Worm (Caenorhabditis elegans) whole organism, young adult: ENCODE results near the gene tdpo-1.

Experiments
- B0035.1 ChIP-seq: sonication (generic microtip); optimal IDR thresholded peaks from 2 replicates; lab custom pipeline; 2016; ENCODE audit warnings: missing genetic modification characterization, mild to moderate bottlenecking, missing compliant biosample characterization, missing genotype, missing genetic modification reagents
- B0336.3 ChIP-seq: fragments of 200-800 bp; sonication (Bioruptor generic); IDR thresholded peaks from 2 replicates; pipeline ENCODE4 v1.3.6; 2022; ENCODE audit warnings: missing genetic modification characterization, missing compliant biosample characterization
- F10E7.11 ChIP-seq: sonication (generic microtip); optimal IDR thresholded peaks from 2 replicates; lab custom pipeline; 2017; ENCODE audit warnings: mild to moderate bottlenecking, missing genetic modification characterization, moderate library complexity, missing compliant biosample characterization
- F33H1.4 ChIP-seq: fragments of 200-800 bp; sonication (Bioruptor generic); IDR thresholded peaks from 2 replicates; pipeline ENCODE4 v1.3.6; 2022; ENCODE audit warnings: missing genetic modification reagents, missing genetic modification characterization, missing compliant biosample characterization
- F39B2.1 ChIP-seq: fragments of 200-800 bp; sonication (Bioruptor generic); IDR thresholded peaks from 2 replicates; pipeline ENCODE4 v1.3.6; 2022; ENCODE audit warnings: missing genetic modification reagents, missing genetic modification characterization, missing compliant biosample characterization
- F52B5.7 ChIP-seq: sonication (generic microtip); optimal IDR thresholded peaks from 2 replicates; lab custom pipeline; 2016; ENCODE audit warnings: mild to moderate bottlenecking, missing genetic modification characterization, missing compliant biosample characterization
- T07F8.4 ChIP-seq: sonication (generic microtip); optimal IDR thresholded peaks from 2 replicates; lab custom pipeline; 2016; ENCODE audit warnings: mild to moderate bottlenecking, missing genetic modification characterization, moderate library complexity, missing compliant biosample characterization
- Y56A3A.18 ChIP-seq: fragments of 200-800 bp; sonication (Bioruptor generic); IDR thresholded peaks from 2 replicates; pipeline ENCODE4 v1.3.6; 2022; ENCODE audit warnings: missing genetic modification reagents, missing genetic modification characterization, missing compliant biosample characterization
- akir-1 ChIP-seq: fragments of 200-800 bp; sonication (Bioruptor generic); optimal IDR thresholded peaks from 2 replicates; lab custom pipeline; 2018; ENCODE audit warnings: mild to moderate bottlenecking, missing genetic modification characterization, moderate library complexity, missing compliant biosample characterization
- ama-1 ChIP-seq, 3 experiments: fragments of 150-350 bp in 1 of 3; sonication (generic microtip) in 2 of 3; optimal IDR thresholded peaks; 2 replicates each; lab custom pipeline; 2014 to 2018; ENCODE audit warnings: missing biosample characterization in 2 of 3, missing genetic modification characterization in 2 of 3, missing genetic modification reagents in 2 of 3
- aptf-3 ChIP-seq: fragments of 200-800 bp; sonication (Bioruptor generic); IDR thresholded peaks from 2 replicates; pipeline ENCODE4 v1.3.6; 2022; ENCODE audit warnings: missing genetic modification characterization, missing compliant biosample characterization
- atf-7 ChIP-seq: sonication (generic microtip); optimal IDR thresholded peaks from 2 replicates; lab custom pipeline; 2017; ENCODE audit warnings: mild to moderate bottlenecking, missing genetic modification characterization, missing compliant biosample characterization
- athp-1 ChIP-seq: sonication (generic microtip); optimal IDR thresholded peaks from 2 replicates; lab custom pipeline; 2017; ENCODE audit warnings: mild to moderate bottlenecking, missing genetic modification characterization, missing compliant biosample characterization
- attf-3 ChIP-seq: fragments of 200-800 bp; sonication (Bioruptor generic); conservative IDR thresholded peaks from 2 replicates; pipeline ENCODE4 v1.3.6; 2022; ENCODE audit warnings: missing genetic modification reagents, missing genetic modification characterization, missing compliant biosample characterization
- bed-2 ChIP-seq: fragments of 200-800 bp; sonication (Bioruptor generic); IDR thresholded peaks from 2 replicates; pipeline ENCODE4 v1.3.6; 2022; ENCODE audit warnings: missing genetic modification reagents, missing genetic modification characterization, missing compliant biosample characterization
- cebp-1 ChIP-seq, 2 experiments: fragments of 200-800 bp in 1 of 2; sonication (Bioruptor generic) in 1 of 2; sonication (generic microtip) in 1 of 2; IDR thresholded peaks in 1 of 2; optimal IDR thresholded peaks in 1 of 2; 2 replicates each; pipeline versions ENCODE4 v1.3.6 to Lab custom; 2017 to 2022; ENCODE audit warnings: missing compliant biosample characterization in 2 of 2, missing genetic modification characterization in 2 of 2, mild to moderate bottlenecking in 1 of 2, missing genetic modification reagents in 1 of 2, moderate library complexity in 1 of 2
- ceh-100 ChIP-seq: fragments of 200-800 bp; sonication (Bioruptor generic); IDR thresholded peaks from 2 replicates; pipeline ENCODE4 v1.3.6; 2022; ENCODE audit warnings: missing genetic modification reagents, missing genetic modification characterization, missing compliant biosample characterization
- ceh-27 ChIP-seq: fragments of 200-800 bp; sonication (Bioruptor generic); optimal IDR thresholded peaks from 2 replicates; lab custom pipeline; 2018; ENCODE audit warnings: mild to moderate bottlenecking, missing genetic modification characterization, moderate library complexity, missing compliant biosample characterization
- ceh-91 ChIP-seq: fragments of 200-800 bp; sonication (Bioruptor generic); IDR thresholded peaks from 2 replicates; pipeline ENCODE4 v1.3.6; 2022; ENCODE audit warnings: missing genetic modification reagents, missing genetic modification characterization, missing compliant biosample characterization
- dox-1 ChIP-seq: fragments of 200-800 bp; sonication (Bioruptor generic); IDR thresholded peaks from 2 replicates; pipeline ENCODE4 v1.3.6; 2022; ENCODE audit warnings: missing genetic modification reagents, missing genetic modification characterization, missing compliant biosample characterization
- dpl-1 ChIP-seq: fragments of 150-350 bp; optimal IDR thresholded peaks from 2 replicates; lab custom pipeline; 2014; ENCODE audit warnings: missing biosample characterization, missing genetic modification reagents, missing genetic modification characterization
- efl-1 ChIP-seq: fragments of 150-350 bp; optimal IDR thresholded peaks from 2 replicates; lab custom pipeline; 2014; ENCODE audit warnings: missing biosample characterization, missing genetic modification reagents, missing genetic modification characterization
- fkh-3 ChIP-seq: sonication (generic microtip); optimal IDR thresholded peaks from 2 replicates; lab custom pipeline; 2016; ENCODE audit warnings: mild to moderate bottlenecking, missing genetic modification characterization, missing compliant biosample characterization
- hmg-1.2 ChIP-seq: fragments of 200-800 bp; sonication (Bioruptor generic); IDR thresholded peaks from 2 replicates; pipeline ENCODE4 v1.3.6; 2022; ENCODE audit warnings: missing genetic modification reagents, missing genetic modification characterization, missing compliant biosample characterization
- hrde-1 ChIP-seq: sonication (generic microtip); optimal IDR thresholded peaks from 2 replicates; lab custom pipeline; 2016; ENCODE audit warnings: missing genetic modification characterization, mild to moderate bottlenecking, missing compliant biosample characterization, moderate library complexity, missing genotype, missing genetic modification reagents, borderline replicate concordance
- hsf-1 ChIP-seq: fragments of 200-800 bp; sonication (Bioruptor generic); IDR thresholded peaks from 2 replicates; pipeline ENCODE4 v1.3.6; 2022; ENCODE audit warnings: missing genetic modification reagents, missing genetic modification characterization, missing compliant biosample characterization
- let-526 ChIP-seq: fragments of 200-800 bp; sonication (Bioruptor generic); IDR thresholded peaks from 2 replicates; pipeline ENCODE4 v1.3.6; 2022; ENCODE audit warnings: missing genetic modification reagents, missing genetic modification characterization, missing compliant biosample characterization
- lin-26 ChIP-seq: fragments of 200-800 bp; sonication (Bioruptor generic); IDR thresholded peaks from 2 replicates; pipeline ENCODE4 v1.3.6; 2022; ENCODE audit warnings: missing genetic modification reagents, missing genetic modification characterization, missing compliant biosample characterization
- lin-40 ChIP-seq: sonication (generic microtip); optimal IDR thresholded peaks from 2 replicates; lab custom pipeline; 2016; ENCODE audit warnings: missing genetic modification characterization, mild to moderate bottlenecking, missing compliant biosample characterization, missing genotype, missing genetic modification reagents
- lin-54 ChIP-seq: fragments of 200-800 bp; sonication (Bioruptor generic); optimal IDR thresholded peaks from 2 replicates; lab custom pipeline; 2018; ENCODE audit warnings: mild to moderate bottlenecking, missing genetic modification characterization, missing compliant biosample characterization
- lir-1 ChIP-seq: fragments of 200-800 bp; sonication (Bioruptor generic); conservative IDR thresholded peaks from 2 replicates; pipeline ENCODE4 v1.3.6; 2022; ENCODE audit warnings: missing genetic modification reagents, missing genetic modification characterization, missing compliant biosample characterization
- lsl-1 ChIP-seq: fragments of 200-800 bp; sonication (Bioruptor generic); optimal IDR thresholded peaks from 2 replicates; lab custom pipeline; 2018; ENCODE audit warnings: mild to moderate bottlenecking, missing genetic modification characterization, moderate library complexity, missing compliant biosample characterization
- madf-10 ChIP-seq: sonication (generic microtip); optimal IDR thresholded peaks from 2 replicates; lab custom pipeline; 2016; ENCODE audit warnings: mild to moderate bottlenecking, missing genetic modification characterization, missing compliant biosample characterization
- madf-6 ChIP-seq: fragments of 200-800 bp; sonication (Bioruptor generic); IDR thresholded peaks from 2 replicates; pipeline ENCODE4 v1.3.6; 2022; ENCODE audit warnings: missing genetic modification reagents, missing genetic modification characterization, missing compliant biosample characterization
- mcd-1 ChIP-seq: fragments of 200-800 bp; sonication (Bioruptor generic); IDR thresholded peaks from 2 replicates; pipeline ENCODE4 v1.3.6; 2022; ENCODE audit warnings: missing genetic modification reagents, missing genetic modification characterization, missing compliant biosample characterization
- mel-28 ChIP-seq: sonication (generic microtip); optimal IDR thresholded peaks from 2 replicates; lab custom pipeline; 2016; ENCODE audit warnings: borderline replicate concordance, mild to moderate bottlenecking, missing genetic modification characterization, missing compliant biosample characterization
- nfya-2 ChIP-seq: fragments of 200-800 bp; sonication (Bioruptor generic); IDR thresholded peaks from 2 replicates; pipeline ENCODE4 v1.3.6; 2022; ENCODE audit warnings: missing genetic modification reagents, missing genetic modification characterization, missing compliant biosample characterization
- repo-1 ChIP-seq: sonication (generic microtip); optimal IDR thresholded peaks from 2 replicates; lab custom pipeline; 2017; ENCODE audit warnings: mild to moderate bottlenecking, missing genetic modification characterization, missing compliant biosample characterization
- somi-1 ChIP-seq: fragments of 200-800 bp; sonication (Bioruptor generic); optimal IDR thresholded peaks from 2 replicates; lab custom pipeline; 2018; ENCODE audit warnings: mild to moderate bottlenecking, missing genetic modification characterization, missing compliant biosample characterization
- tbp1 ChIP-seq: fragments of 200-800 bp; sonication (Bioruptor generic); optimal IDR thresholded peaks from 2 replicates; lab custom pipeline; 2018; ENCODE audit warnings: mild to moderate bottlenecking, missing genetic modification characterization, missing compliant biosample characterization
- xnd-1 ChIP-seq: sonication (generic microtip); optimal IDR thresholded peaks from 2 replicates; lab custom pipeline; 2016; ENCODE audit warnings: missing genotype, missing genetic modification reagents, missing genetic modification characterization, missing compliant biosample characterization
- ztf-18 ChIP-seq: sonication (generic microtip); optimal IDR thresholded peaks from 2 replicates; lab custom pipeline; 2016; ENCODE audit warnings: missing genotype, mild to moderate bottlenecking, missing genetic modification characterization, missing compliant biosample characterization
- ztf-28 ChIP-seq: fragments of 200-800 bp; sonication (Bioruptor generic); IDR thresholded peaks from 2 replicates; pipeline ENCODE4 v1.3.6; 2022; ENCODE audit warnings: missing genetic modification reagents, missing genetic modification characterization, missing compliant biosample characterization
- ztf-3 ChIP-seq: fragments of 200-800 bp; sonication (Bioruptor generic); optimal IDR thresholded peaks from 2 replicates; lab custom pipeline; 2018; ENCODE audit warnings: mild to moderate bottlenecking, missing genetic modification characterization, missing compliant biosample characterization

The tdpo-1 gene

DNA sequence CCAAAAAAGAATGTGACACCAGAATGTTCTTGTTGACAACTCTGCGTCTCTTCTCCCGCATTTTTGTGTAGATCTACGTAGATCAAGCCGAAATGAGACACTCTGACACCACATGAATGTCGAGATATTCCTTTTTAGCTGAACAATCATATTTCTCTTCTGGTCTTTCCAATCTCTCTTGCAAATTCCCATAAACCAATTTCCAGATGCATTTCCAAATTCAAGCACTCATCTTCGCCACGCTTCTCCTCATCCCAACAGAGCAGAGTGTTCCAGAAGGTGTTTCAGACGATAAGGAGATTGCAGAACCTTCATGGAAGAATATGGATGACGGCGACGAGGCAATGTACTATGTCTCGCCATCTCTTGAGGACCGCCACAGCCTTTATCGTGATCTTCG lies 20.1 kb downstream of the tdpo-1 start, which contains the start of gene Y76B12C.8:
Y76B12C.8 (plus strand) TSS at position 207 of the 400 bp plus-strand sequence.
- TF ChIP-seq efl-1 (GFP tag; lab: Kevin White, UChicago) (no peak), athp-1 (no peak), B0336.3 (GFP tag; lab: Robert Waterston, UW) (no peak), F10E7.11 (no peak), repo-1 (tag; lab: Kevin White, UChicago) (no peak), ceh-27 (no peak), mel-28 (no peak), akir-1 (GFP tag; lab: Kevin White, UChicago) (no peak), atf-7 (no peak), ceh-91 (GFP tag; lab: Robert Waterston, UW) (no peak), bed-2 (GFP tag; lab: Robert Waterston, UW) (no peak), ztf-3 (no peak), lir-1 (no peak), ama-1 (optimal IDR thresholded peaks at IDR 0.05; lab: Kevin White, UChicago) (no peak), ama-1 (GFP tag; optimal IDR thresholded peaks at IDR 0.05; lab: Kevin White, UChicago) (no peak), lin-40 (tag; lab: Kevin White, UChicago) (no peak), B0035.1 (tag; lab: Kevin White, UChicago) (no peak), xnd-1 (tag; lab: Kevin White, UChicago) (no peak)

DNA sequence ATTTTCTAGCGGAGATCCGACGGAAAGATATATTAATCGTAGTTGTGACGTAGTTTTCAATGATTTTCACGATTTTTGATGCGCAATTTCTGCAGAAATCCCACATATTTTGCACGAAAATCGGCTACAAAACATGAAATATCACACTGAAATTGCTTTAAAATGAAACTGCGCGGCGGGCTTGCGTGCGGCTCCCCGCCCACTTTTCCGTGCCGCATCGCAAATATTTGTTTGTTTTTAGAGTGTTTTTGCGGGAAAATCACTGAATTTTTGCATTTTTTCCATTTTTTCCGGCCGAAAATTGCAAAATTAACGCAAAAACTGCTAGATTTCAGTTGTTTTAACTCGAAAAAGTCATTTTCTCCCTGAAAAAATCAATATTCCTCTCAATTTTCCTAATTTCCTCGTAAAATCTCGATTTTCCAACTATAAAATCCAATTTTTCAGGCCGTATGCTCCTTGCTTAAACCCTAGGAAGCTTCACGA lies 21.4 kb downstream of the tdpo-1 start, which contains the start of gene Y76B12C.6:
Y76B12C.6 (plus strand) TSS at position 436 of the 486 bp plus-strand sequence.
- TF ChIP-seq dpl-1 (GFP tag; lab: Kevin White, UChicago) (peak; percentile 39), F33H1.4 (GFP tag; lab: Robert Waterston, UW) (0 out of 2 replicates have a peak, but pooled peaks have one; percentile 18), cebp-1 (GFP tag; IDR thresholded peaks at IDR 0.05; lab: Robert Waterston, UW) (no peak), cebp-1 (tag; optimal IDR thresholded peaks at IDR 0.05; lab: Kevin White, UChicago) (peak; percentile 48), dox-1 (GFP tag; lab: Robert Waterston, UW) (0 out of 2 replicates have a peak, but pooled peaks have one; percentile 34), T07F8.4 (no peak), F39B2.1 (no peak), lin-54 (GFP tag; lab: Kevin White, UChicago) (peak; percentile 10), Y56A3A.18 (GFP tag; lab: Robert Waterston, UW) (no peak), nfya-2 (GFP tag; lab: Robert Waterston, UW) (no peak), ztf-3 (no peak), madf-6 (peak; percentile 48), F52B5.7 (tag; lab: Kevin White, UChicago) (no peak), lsl-1 (GFP tag; lab: Kevin White, UChicago) (peak; percentile 20), hmg-1.2 (no peak; the same call in 1 of the 2 replicates), B0336.3 (GFP tag; lab: Robert Waterston, UW) (no peak), ceh-100 (GFP tag; lab: Robert Waterston, UW) (peak; percentile 47), bed-2 (GFP tag; lab: Robert Waterston, UW) (no peak), fkh-3 (tag; lab: Kevin White, UChicago) (no peak), madf-10 (tag; lab: Kevin White, UChicago) (no peak), hrde-1 (tag; lab: Kevin White, UChicago) (no peak), somi-1 (GFP tag; lab: Kevin White, UChicago) (no peak), ztf-18 (tag; lab: Kevin White, UChicago) (no peak), ceh-27 (peak; percentile 11), B0035.1 (tag; lab: Kevin White, UChicago) (no peak), let-526 (GFP tag; lab: Robert Waterston, UW) (no peak), xnd-1 (tag; lab: Kevin White, UChicago) (no peak), ama-1 (optimal IDR thresholded peaks at IDR 0.05; lab: Kevin White, UChicago) (no peak), ama-1 (GFP tag; optimal IDR thresholded peaks at IDR 0.05; lab: Kevin White, UChicago) (no peak), F10E7.11 (no peak), ztf-28 (GFP tag; lab: Robert Waterston, UW) (0 out of 2 replicates have a peak, but pooled peaks have one; percentile 34), aptf-3 (GFP tag; lab: Robert Waterston, UW) (no peak), lin-26 (no peak), mel-28 (no peak), tbp1 (GFP tag; lab: Kevin White, UChicago) (peak; percentile 9), hsf-1 (GFP tag; lab: Robert Waterston, UW) (no peak), mcd-1 (GFP tag; lab: Robert Waterston, UW) (peak; percentile 53), attf-3 (GFP tag; lab: Robert Waterston, UW) (0 out of 2 replicates have a peak, but pooled peaks have one; percentile 32), efl-1 (GFP tag; lab: Kevin White, UChicago) (peak; percentile 55)
